Worm (Caenorhabditis elegans): ENCODE results near the gene ptr-20.
A peak's percentile ranks its signal among the peaks of the same experiment; 100 is the strongest.
"Not testable (repeated sequence)": the region's sequence is repeated elsewhere in the genome, so short reads cannot be mapped to it uniquely, and the experiment has no call there.

ptr-20 gene

ce11 chrII:15165681-15166235 lies 7.8 kb downstream of the ptr-20 start, which contains the start of gene gst-27 (continued):
- TF ChIP-seq nhr-77 (tag; optimal IDR thresholded peaks at IDR 0.05) (peak; percentile 80), lin-13 (GFP tag; optimal IDR thresholded peaks at IDR 0.05) (peak; percentile 86), sma-3 (GFP tag; optimal IDR thresholded peaks at IDR 0.05) (peak; percentile 82), unc-55 (GFP tag; optimal IDR thresholded peaks at IDR 0.05) (peak; percentile 72), ztf-1 (GFP tag; conservative IDR thresholded peaks at IDR 0.05) (no peak), snpc-4 (tag; optimal IDR thresholded peaks at IDR 0.05) (peak; percentile 62), blmp-1 (tag; optimal IDR thresholded peaks at IDR 0.05; ENCODE audit: insufficient read depth) (peak; percentile 7), nhr-129 (tag; optimal IDR thresholded peaks at IDR 0.05) (peak; percentile 94), mdl-1 (tag; optimal IDR thresholded peaks at IDR 0.05) (peak; percentile 29 to 48), unc-62 (GFP tag; optimal IDR thresholded peaks at IDR 0.05) (no peak), peb-1 (tag; optimal IDR thresholded peaks at IDR 0.05) (no peak), alr-1 (tag; optimal IDR thresholded peaks at IDR 0.05) (no peak), ceh-16 (tag; optimal IDR thresholded peaks at IDR 0.05) (peak; percentile 26)

ce11 chrII:15167340-15167739 lies 9.4 kb downstream of the ptr-20 start, which contains the start of gene gst-28:
Gene gst-28, minus strand, starts transcription at chrII:15167577.
- TF ChIP-seq nhr-77 (tag; optimal IDR thresholded peaks at IDR 0.05) (no peak), sma-9 (GFP tag; optimal IDR thresholded peaks at IDR 0.05) (peak; percentile 14), sma-9 (tag; optimal IDR thresholded peaks at IDR 0.05) (no peak), lsy-2 (tag; optimal IDR thresholded peaks at IDR 0.05) (no peak), nhr-12 (tag; optimal IDR thresholded peaks at IDR 0.05) (no peak)

DNA sequence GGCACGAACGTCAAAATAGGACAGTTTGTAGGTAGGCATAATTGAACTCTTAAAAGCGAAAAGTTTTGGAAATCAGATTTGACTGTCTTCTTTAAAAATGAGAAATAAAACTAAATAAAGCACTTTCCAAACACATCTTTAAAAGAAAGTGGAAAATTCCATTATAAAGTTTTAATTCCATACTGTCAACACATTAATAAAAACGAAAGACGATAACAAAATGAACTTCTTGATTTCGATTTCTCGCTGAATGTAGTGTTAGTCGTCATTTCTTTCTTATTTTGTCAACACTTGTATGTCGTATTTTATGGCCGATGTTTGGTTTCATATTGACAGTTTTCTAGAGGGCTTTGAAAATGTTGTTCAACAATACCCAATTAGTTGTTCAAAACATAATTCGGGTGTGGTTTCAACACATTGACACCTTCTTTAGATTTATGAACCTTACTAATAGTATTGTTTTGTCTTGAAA lies 11.9 kb downstream of the ptr-20 start, which contains the start of gene gst-29:
gst-29 (minus strand) TSS at position 51 of the 472 bp plus-strand sequence.
- no peak for TF ChIP-seq sma-3 (GFP tag; optimal IDR thresholded peaks at IDR 0.05)
- TF ChIP-seq unc-55 (GFP tag; optimal IDR thresholded peaks at IDR 0.05) = no peak
- TF ChIP-seq nhr-23 (tag; optimal IDR thresholded peaks at IDR 0.05) = no peak
- TF ChIP-seq nhr-10 (tag; optimal IDR thresholded peaks at IDR 0.05) = no peak
- no peak for TF ChIP-seq nhr-6 (tag; optimal IDR thresholded peaks at IDR 0.05)
- TF ChIP-seq ZK546.5 (tag; optimal IDR thresholded peaks at IDR 0.05) = no peak
- TF ChIP-seq gmeb-1 (tag; optimal IDR thresholded peaks at IDR 0.05) = no peak
- no peak for TF ChIP-seq sem-4 (tag; optimal IDR thresholded peaks at IDR 0.05)
- no peak for TF ChIP-seq elt-1 (tag; optimal IDR thresholded peaks at IDR 0.05)
- no peak for TF ChIP-seq egl-27 (tag; optimal IDR thresholded peaks at IDR 0.05)
- no peak for TF ChIP-seq lin-39 (tag; optimal IDR thresholded peaks at IDR 0.05)
- no peak for TF ChIP-seq ama-1 (optimal IDR thresholded peaks at IDR 0.05)
- no peak for TF ChIP-seq elt-3 (tag; optimal IDR thresholded peaks at IDR 0.05)
- TF ChIP-seq nhr-237 (tag; optimal IDR thresholded peaks at IDR 0.05) = no peak
- no peak for TF ChIP-seq sma-9 (GFP tag; optimal IDR thresholded peaks at IDR 0.05)
- no peak for TF ChIP-seq sma-9 (tag; optimal IDR thresholded peaks at IDR 0.05)
- no peak for TF ChIP-seq ztf-11 (tag; optimal IDR thresholded peaks at IDR 0.05)
- no peak for TF ChIP-seq snpc-4 (tag; optimal IDR thresholded peaks at IDR 0.05)
- no peak for TF ChIP-seq F13H6.1 (tag; optimal IDR thresholded peaks at IDR 0.05)
- no peak for TF ChIP-seq nhr-11 (tag; optimal IDR thresholded peaks at IDR 0.05)

- TF ChIP-seq lin-11 (tag; optimal IDR thresholded peaks at IDR 0.05); zag-1 (tag; optimal IDR thresholded peaks at IDR 0.05); Y55F3AM.14 (GFP tag; optimal IDR thresholded peaks at IDR 0.05): not testable (repeated sequence)
Observed at ce11 chrII:15171816-15172215, 13.8 kb downstream of the ptr-20 start, which contains the start of gene gst-39. Gene gst-39, minus strand, starts transcription at chrII:15171916.

- no peak for TF ChIP-seq peb-1 (tag; optimal IDR thresholded peaks at IDR 0.05)
- TF ChIP-seq nhr-23 (tag; optimal IDR thresholded peaks at IDR 0.05) = no peak
- peak in 1 of 2 experiments; percentile 1 for TF ChIP-seq lsy-2 (tag; optimal IDR thresholded peaks at IDR 0.05)
- TF ChIP-seq fos-1 (tag; optimal IDR thresholded peaks at IDR 0.05) = peak; percentile 1
- TF ChIP-seq lin-13 (GFP tag; optimal IDR thresholded peaks at IDR 0.05) = no peak
- no peak for TF ChIP-seq mdl-1 (tag; optimal IDR thresholded peaks at IDR 0.05)
- no peak for TF ChIP-seq zag-1 (tag; optimal IDR thresholded peaks at IDR 0.05)
- no peak for TF ChIP-seq sma-3 (GFP tag; optimal IDR thresholded peaks at IDR 0.05)
- TF ChIP-seq sma-9 (GFP tag; optimal IDR thresholded peaks at IDR 0.05) = peak; percentile 11
- no peak for TF ChIP-seq sma-9 (tag; optimal IDR thresholded peaks at IDR 0.05)
- TF ChIP-seq C34F6.9 (tag; optimal IDR thresholded peaks at IDR 0.05) = peak; percentile 57
- no peak for TF ChIP-seq nhr-237 (tag; optimal IDR thresholded peaks at IDR 0.05)
- no peak for TF ChIP-seq ztf-11 (tag; optimal IDR thresholded peaks at IDR 0.05)
- peak; percentile 54 for TF ChIP-seq nhr-129 (tag; optimal IDR thresholded peaks at IDR 0.05)
- no peak for TF ChIP-seq mbf-1 (tag; optimal IDR thresholded peaks at IDR 0.05)
- TF ChIP-seq blmp-1 (tag; optimal IDR thresholded peaks at IDR 0.05; ENCODE audit: insufficient read depth) = no peak
- TF ChIP-seq gmeb-1 (tag; optimal IDR thresholded peaks at IDR 0.05) = peak; percentile 5
- no peak for TF ChIP-seq ztf-4 (tag; optimal IDR thresholded peaks at IDR 0.05)
- no peak for TF ChIP-seq alr-1 (tag; optimal IDR thresholded peaks at IDR 0.05)
- no peak for TF ChIP-seq aly-2 (tag; optimal IDR thresholded peaks at IDR 0.05)
- TF ChIP-seq elt-3 (tag; optimal IDR thresholded peaks at IDR 0.05) = no peak
- TF ChIP-seq unc-55 (GFP tag; optimal IDR thresholded peaks at IDR 0.05) = peak; percentile 58
- no peak for TF ChIP-seq unc-62 (GFP tag; optimal IDR thresholded peaks at IDR 0.05)
- TF ChIP-seq skn-1 (tag; optimal IDR thresholded peaks at IDR 0.05) = peak; percentile 49
Observed at ce11 chrII:15173174-15173573, 15.2 kb downstream of the ptr-20 start.

Data from whole organism, L2 larva.